Fruit fly (Drosophila melanogaster): ENCODE results near the gene CD98hc.

Gene CD98hc

dm6 chr3R:7994629-7995028 is 16.4 kb upstream of the CD98hc start:
- TF ChIP-seq sug (tag; optimal IDR thresholded peaks at IDR 0.05) (no peak), mirr (GFP tag; optimal IDR thresholded peaks at IDR 0.05) (no peak), ewg (GFP tag; optimal IDR thresholded peaks at IDR 0.05) (no peak), CG14965 (GFP tag; optimal IDR thresholded peaks at IDR 0.05; ENCODE audit: borderline replicate concordance) (no peak), az2 (GFP tag; optimal IDR thresholded peaks at IDR 0.05) (no peak), Ptx1 (GFP tag; IDR thresholded peaks at IDR 0.05) (0 out of 2 replicates have a peak, but pooled peaks have one; percentile 6)

DNA sequence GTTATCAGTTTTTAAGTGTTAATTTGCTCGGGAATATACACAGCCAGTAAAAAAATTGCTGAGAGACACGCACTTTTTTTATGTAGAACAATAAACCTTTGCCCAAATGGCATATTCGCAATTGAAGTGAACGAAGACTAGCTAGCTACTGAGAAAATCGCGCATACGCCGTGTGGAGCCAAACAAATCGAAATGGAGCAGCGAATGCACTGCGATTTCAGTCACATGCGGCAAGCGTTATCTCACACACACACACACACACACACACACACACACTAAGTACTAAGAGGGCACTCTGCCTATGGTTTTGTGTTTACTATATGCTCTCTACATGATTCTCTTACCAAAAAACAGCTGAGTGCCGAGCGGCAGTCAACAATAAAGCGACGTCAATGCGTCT is 15.3 kb upstream of the CD98hc start:
- no peak for TF ChIP-seq CG10431 (GFP tag; optimal IDR thresholded peaks at IDR 0.05)
- TF ChIP-seq exex (tag; optimal IDR thresholded peaks at IDR 0.05) = peak; percentile 25
- TF ChIP-seq Drgx (GFP tag; IDR thresholded peaks at IDR 0.05) = 0 out of 2 replicates have a peak, but pooled peaks have one; percentile 9
- peak; percentile 46 for TF ChIP-seq cwo (GFP tag; optimal IDR thresholded peaks at IDR 0.05)
- TF ChIP-seq cg (GFP tag; optimal IDR thresholded peaks at IDR 0.05) = peak; percentile 75
- TF ChIP-seq Chrac-16 (GFP tag; optimal IDR thresholded peaks at IDR 0.05) = no peak
- no peak for TF ChIP-seq ranshi (GFP tag; IDR thresholded peaks at IDR 0.05)
- TF ChIP-seq mirr (GFP tag; optimal IDR thresholded peaks at IDR 0.05) = peak; percentile 18
- TF ChIP-seq Scr (GFP tag; IDR thresholded peaks at IDR 0.05; ENCODE audit: partially characterized antibody) = no peak
- TF ChIP-seq sug (tag; optimal IDR thresholded peaks at IDR 0.05) = peak; percentile 27
- no peak for TF ChIP-seq CG7271 (tag; optimal IDR thresholded peaks at IDR 0.05)
- no peak for TF ChIP-seq CG11560 (tag; IDR thresholded peaks at IDR 0.05)
- TF ChIP-seq row (GFP tag; IDR thresholded peaks at IDR 0.05) = no peak
- TF ChIP-seq Rx (GFP tag; IDR thresholded peaks at IDR 0.05) = no peak
- TF ChIP-seq tap (tag; optimal IDR thresholded peaks at IDR 0.05) = no peak
- TF ChIP-seq CG3163 (GFP tag; optimal IDR thresholded peaks at IDR 0.05) = peak; percentile 80
- peak in 1 of 2 experiments; percentile 39 for TF ChIP-seq crp (GFP tag; optimal IDR thresholded peaks at IDR 0.05)
- 0 out of 2 replicates have a peak, but pooled peaks have one; percentile 37 for TF ChIP-seq CG7372 (GFP tag; IDR thresholded peaks at IDR 0.05)
- TF ChIP-seq zen2 (GFP tag; IDR thresholded peaks at IDR 0.05; ENCODE audit: partially characterized antibody) = peak; percentile 10; the same call in 1 of the 3 replicates
- TF ChIP-seq Trl (optimal IDR thresholded peaks at IDR 0.05) = peak; percentile 15 to 70
- no peak for TF ChIP-seq Trl (GFP tag; optimal IDR thresholded peaks at IDR 0.05)
- peak; percentile 85; the same call in 1 of the 4 replicates for TF ChIP-seq chinmo (GFP tag; IDR thresholded peaks at IDR 0.05; ENCODE audit: partially characterized antibody)
- peak; percentile 68 for TF ChIP-seq sens (GFP tag)
- no peak for TF ChIP-seq CG6791 (GFP tag; IDR thresholded peaks at IDR 0.05; ENCODE audit: partially characterized antibody)
- TF ChIP-seq lilli (GFP tag; optimal IDR thresholded peaks at IDR 0.05) = no peak

dm6 chr3R:7992100-7992499 is 13.9 kb upstream of the CD98hc start:
- TF ChIP-seq gem (tag; optimal IDR thresholded peaks at IDR 0.05) (peak; percentile 16), CG7271 (tag; optimal IDR thresholded peaks at IDR 0.05) (no peak), pfk (GFP tag; optimal IDR thresholded peaks at IDR 0.05) (no peak), CG7357 (GFP tag; IDR thresholded peaks at IDR 0.05) (no peak), Hr51 (GFP tag; optimal IDR thresholded peaks at IDR 0.05) (peak in 1 of 2 experiments; percentile 13), CG17361 (GFP tag; IDR thresholded peaks at IDR 0.05) (no peak)

- TF ChIP-seq onecut (GFP tag; IDR thresholded peaks at IDR 0.05) = no peak
- TF ChIP-seq CG8359 (GFP tag; optimal IDR thresholded peaks at IDR 0.05; ENCODE audit: borderline replicate concordance) = peak; percentile 99
- no peak for TF ChIP-seq Six4 (GFP tag; optimal IDR thresholded peaks at IDR 0.05)
- no peak for TF ChIP-seq ab (GFP tag; optimal IDR thresholded peaks at IDR 0.05)
- no peak for TF ChIP-seq crc (GFP tag; optimal IDR thresholded peaks at IDR 0.05)
- TF ChIP-seq scrt (GFP tag; optimal IDR thresholded peaks at IDR 0.05) = no peak
- no peak for TF ChIP-seq CG32532 (GFP tag; IDR thresholded peaks at IDR 0.05)
- no peak for TF ChIP-seq Trl (optimal IDR thresholded peaks at IDR 0.05)
- no peak for TF ChIP-seq Trl (GFP tag; optimal IDR thresholded peaks at IDR 0.05)
- no peak for TF ChIP-seq CG4424 (GFP tag; optimal IDR thresholded peaks at IDR 0.05)
- no peak for TF ChIP-seq D (optimal IDR thresholded peaks at IDR 0.05)
- no peak for TF ChIP-seq D (GFP tag; optimal IDR thresholded peaks at IDR 0.05)
- TF ChIP-seq CG4854 (GFP tag; optimal IDR thresholded peaks at IDR 0.05) = no peak
- TF ChIP-seq ken (GFP tag; IDR thresholded peaks at IDR 0.05) = 0 out of 3 replicates have a peak, but pooled peaks have one; percentile 47
- TF ChIP-seq sim (GFP tag; IDR thresholded peaks at IDR 0.05) = no peak
- TF ChIP-seq dan (GFP tag; IDR thresholded peaks at IDR 0.05) = no peak
These were observed 13.2 kb upstream of the CD98hc start for dm6 chr3R:7991446-7991845.
